Worm (Caenorhabditis elegans): ENCODE measurements around the gene ugt-16.

- no peak for TF ChIP-seq ama-1 (optimal IDR thresholded peaks at IDR 0.05)
- TF ChIP-seq flt-1 (GFP tag; IDR thresholded peaks at IDR 0.05): no peak
- TF ChIP-seq B0310.2 (tag; optimal IDR thresholded peaks at IDR 0.05): no peak
- TF ChIP-seq aly-1 (tag; optimal IDR thresholded peaks at IDR 0.05): no peak
- TF ChIP-seq ceh-36 (tag; optimal IDR thresholded peaks at IDR 0.05): no peak
- no peak for TF ChIP-seq ets-7 (tag; optimal IDR thresholded peaks at IDR 0.05)
- no peak for TF ChIP-seq tra-4 (tag; optimal IDR thresholded peaks at IDR 0.05)
These were observed 27.5 kb downstream of the ugt-16 start for ce11 chrV:12852355-12852754.
